Worm (Caenorhabditis elegans) whole organism, young adult: Measurements from ENCODE around the gene col-135.
A peak's percentile ranks its signal among the peaks of the same experiment; 100 is the strongest.

Experiments used
- B0035.1 ChIP-seq: sonication (generic microtip); optimal IDR thresholded peaks from 2 replicates; lab custom pipeline; 2016; ENCODE audit warnings: missing genetic modification characterization, mild to moderate bottlenecking, missing compliant biosample characterization, missing genotype, missing genetic modification reagents
- B0261.1 ChIP-seq: sonication (generic microtip); optimal IDR thresholded peaks from 2 replicates; lab custom pipeline; 2016; ENCODE audit warnings: mild to moderate bottlenecking, missing genetic modification characterization, moderate library complexity, missing compliant biosample characterization
- C06A6.2 ChIP-seq: fragments of 200-800 bp; sonication (Bioruptor generic); conservative IDR thresholded peaks from 2 replicates; pipeline ENCODE4 v1.3.6; 2022; ENCODE audit warnings: missing genetic modification characterization, missing compliant biosample characterization
- D2030.7 ChIP-seq: fragments of 200-800 bp; sonication (Bioruptor generic); IDR thresholded peaks from 2 replicates; pipeline ENCODE4 v1.3.6; 2022; ENCODE audit warnings: missing genetic modification reagents, missing genetic modification characterization, missing compliant biosample characterization
- F23B12.7 ChIP-seq: sonication (generic microtip); optimal IDR thresholded peaks from 2 replicates; lab custom pipeline; 2017; ENCODE audit warnings: missing genetic modification characterization, mild to moderate bottlenecking, missing compliant biosample characterization, antibody characterized with exemption, moderate library complexity; ENCODE audit not compliant: insufficient read depth
- F57A8.1 ChIP-seq: fragments of 200-800 bp; sonication (Bioruptor generic); optimal IDR thresholded peaks from 2 replicates; lab custom pipeline; 2018; ENCODE audit warnings: mild to moderate bottlenecking, missing genetic modification characterization, moderate library complexity, missing compliant biosample characterization
- F57C9.4 ChIP-seq: sonication (generic microtip); optimal IDR thresholded peaks from 2 replicates; lab custom pipeline; 2017; ENCODE audit warnings: mild to moderate bottlenecking, missing genetic modification characterization, missing compliant biosample characterization
- T07F8.4 ChIP-seq: sonication (generic microtip); optimal IDR thresholded peaks from 2 replicates; lab custom pipeline; 2016; ENCODE audit warnings: mild to moderate bottlenecking, missing genetic modification characterization, moderate library complexity, missing compliant biosample characterization
- T26A5.8 ChIP-seq: sonication (generic microtip); optimal IDR thresholded peaks from 2 replicates; lab custom pipeline; 2016; ENCODE audit warnings: missing genetic modification characterization, missing compliant biosample characterization
- aptf-2 ChIP-seq: fragments of 200-800 bp; sonication (Bioruptor generic); conservative IDR thresholded peaks from 2 replicates; pipeline ENCODE4 v1.3.6; 2022; ENCODE audit warnings: missing genetic modification reagents, missing genetic modification characterization, missing compliant biosample characterization
- attf-6 ChIP-seq: fragments of 200-800 bp; sonication (Bioruptor generic); IDR thresholded peaks from 2 replicates; pipeline ENCODE4 v1.3.6; 2022; ENCODE audit warnings: missing genetic modification reagents, missing genetic modification characterization, missing compliant biosample characterization
- ccch-3 ChIP-seq: fragments of 200-800 bp; sonication (Bioruptor generic); optimal IDR thresholded peaks from 2 replicates; lab custom pipeline; 2018; ENCODE audit warnings: mild to moderate bottlenecking, missing genetic modification characterization, missing compliant biosample characterization
- ceh-27 ChIP-seq: fragments of 200-800 bp; sonication (Bioruptor generic); optimal IDR thresholded peaks from 2 replicates; lab custom pipeline; 2018; ENCODE audit warnings: mild to moderate bottlenecking, missing genetic modification characterization, moderate library complexity, missing compliant biosample characterization
- ceh-58 ChIP-seq: fragments of 200-800 bp; sonication (Bioruptor generic); IDR thresholded peaks from 2 replicates; pipeline ENCODE4 v1.3.6; 2022; ENCODE audit warnings: missing genetic modification characterization, missing compliant biosample characterization
- die-1 ChIP-seq: sonication (generic microtip); optimal IDR thresholded peaks from 2 replicates; lab custom pipeline; 2016; ENCODE audit warnings: missing genotype, mild to moderate bottlenecking, missing genetic modification characterization, missing compliant biosample characterization
- dpff-1 ChIP-seq: sonication (generic microtip); optimal IDR thresholded peaks from 2 replicates; lab custom pipeline; 2017; ENCODE audit warnings: mild to moderate bottlenecking, missing genetic modification characterization, missing compliant biosample characterization
- dpl-1 ChIP-seq: fragments of 150-350 bp; optimal IDR thresholded peaks from 2 replicates; lab custom pipeline; 2014; ENCODE audit warnings: missing biosample characterization, missing genetic modification reagents, missing genetic modification characterization
- fkh-3 ChIP-seq: sonication (generic microtip); optimal IDR thresholded peaks from 2 replicates; lab custom pipeline; 2016; ENCODE audit warnings: mild to moderate bottlenecking, missing genetic modification characterization, missing compliant biosample characterization
- hlh-12 ChIP-seq: sonication (generic microtip); optimal IDR thresholded peaks from 2 replicates; lab custom pipeline; 2016; ENCODE audit warnings: missing genetic modification characterization, missing compliant biosample characterization
- hmg-1.2 ChIP-seq: fragments of 200-800 bp; sonication (Bioruptor generic); IDR thresholded peaks from 2 replicates; pipeline ENCODE4 v1.3.6; 2022; ENCODE audit warnings: missing genetic modification reagents, missing genetic modification characterization, missing compliant biosample characterization
- lin-26 ChIP-seq: fragments of 200-800 bp; sonication (Bioruptor generic); IDR thresholded peaks from 2 replicates; pipeline ENCODE4 v1.3.6; 2022; ENCODE audit warnings: missing genetic modification reagents, missing genetic modification characterization, missing compliant biosample characterization
- mes-4 ChIP-seq: sonication (generic microtip); optimal IDR thresholded peaks from 2 replicates; lab custom pipeline; 2016; ENCODE audit warnings: missing genotype, missing genetic modification characterization, missing compliant biosample characterization
- rpc-1 ChIP-seq, 2 experiments: fragments of 150-350 bp in 1 of 2; sonication (generic microtip) in 1 of 2; optimal IDR thresholded peaks; 2 replicates each; lab custom pipeline; 2014 to 2018; ENCODE audit warnings: missing biosample characterization in 1 of 2, missing genetic modification characterization in 1 of 2, missing genetic modification reagents in 1 of 2, missing genotype in 1 of 2
- snpc-1.1 ChIP-seq: sonication (generic microtip); optimal IDR thresholded peaks from 2 replicates; lab custom pipeline; 2017; ENCODE audit warnings: missing genetic modification characterization, mild to moderate bottlenecking, missing compliant biosample characterization, antibody characterized with exemption, moderate library complexity, missing genotype, missing genetic modification reagents; ENCODE audit not compliant: insufficient read depth
- snpc-4 ChIP-seq, 5 experiments: fragments of 150-350 bp in 1 of 5; sonication (generic microtip) in 4 of 5; optimal IDR thresholded peaks; 2 replicates each; lab custom pipeline; 2014 to 2018; ENCODE audit warnings: missing genetic modification characterization in 5 of 5, missing biosample characterization in 3 of 5, antibody characterized with exemption in 2 of 5, mild to moderate bottlenecking in 2 of 5, missing compliant biosample characterization in 2 of 5, missing genotype in 2 of 5, moderate library complexity in 2 of 5, missing genetic modification reagents in 1 of 5
- sptf-2 ChIP-seq: fragments of 200-800 bp; sonication (Bioruptor generic); optimal IDR thresholded peaks from 2 replicates; lab custom pipeline; 2018; ENCODE audit warnings: mild to moderate bottlenecking, missing genetic modification characterization, missing compliant biosample characterization
- tbp1 ChIP-seq: fragments of 200-800 bp; sonication (Bioruptor generic); optimal IDR thresholded peaks from 2 replicates; lab custom pipeline; 2018; ENCODE audit warnings: mild to moderate bottlenecking, missing genetic modification characterization, missing compliant biosample characterization
- tbx-9 ChIP-seq: sonication (generic microtip); optimal IDR thresholded peaks from 2 replicates; lab custom pipeline; 2016; ENCODE audit warnings: borderline replicate concordance, missing genetic modification characterization, inconsistent platforms, missing compliant biosample characterization
- ztf-18 ChIP-seq: sonication (generic microtip); optimal IDR thresholded peaks from 2 replicates; lab custom pipeline; 2016; ENCODE audit warnings: missing genotype, mild to moderate bottlenecking, missing genetic modification characterization, missing compliant biosample characterization

The col-135 gene

DNA sequence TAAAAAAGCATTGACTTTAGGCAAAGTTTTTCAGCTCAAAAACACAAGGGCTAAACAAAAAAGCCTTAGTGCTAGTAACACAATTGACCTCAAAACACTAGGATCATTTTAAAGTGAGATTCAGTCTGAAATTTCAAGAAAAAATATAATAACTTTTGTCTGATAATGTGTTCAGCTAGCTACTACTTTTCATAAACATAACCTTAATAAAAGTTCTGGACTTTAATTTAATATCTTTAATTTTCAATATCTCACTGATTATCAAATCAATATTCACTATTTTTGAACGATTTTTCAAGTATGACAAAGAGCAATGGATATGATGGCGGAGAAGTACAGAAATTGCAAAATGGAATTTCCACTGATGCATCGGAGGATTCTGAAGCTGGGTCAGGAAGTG lies 17.3 kb downstream of the col-135 start, which contains the start of gene M199.135:
Gene M199.135 (plus strand): TSS at position 301 of the 400 bp plus-strand sequence.
- TF ChIP-seq ztf-18 (tag; lab: Kevin White, UChicago) (no peak), ccch-3 (GFP tag; lab: Kevin White, UChicago) (no peak), B0261.1 (tag; lab: Kevin White, UChicago) (no peak), hlh-12 (tag; lab: Kevin White, UChicago) (no peak)

DNA sequence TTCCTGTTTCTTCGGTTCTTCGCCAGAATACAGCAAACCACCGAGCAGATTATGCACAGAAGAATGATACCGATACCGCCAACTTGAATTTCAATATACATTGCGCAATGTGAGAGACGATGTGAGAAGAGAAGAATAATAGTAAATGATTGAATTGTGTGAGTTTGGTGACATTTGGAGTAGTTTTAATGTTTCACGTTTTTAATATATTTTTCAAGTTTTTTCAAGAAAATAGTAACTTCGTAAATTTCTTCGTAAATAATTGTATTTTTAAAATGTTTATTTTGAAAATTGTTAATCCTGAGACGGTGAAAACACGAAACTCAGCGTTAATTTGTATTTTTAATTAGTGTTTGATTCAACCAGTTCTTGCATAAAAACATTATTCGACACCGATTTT lies 18.5 kb downstream of the col-135 start, which contains the start of gene M199.134:
Gene M199.134 (minus strand): TSS at position 101 of the 400 bp plus-strand sequence.
- no peak for TF ChIP-seq mes-4 (tag; lab: Kevin White, UChicago)
- no peak for TF ChIP-seq snpc-1.1 (tag; lab: Kevin White, UChicago)
- no peak for TF ChIP-seq lin-26 (GFP tag; lab: Robert Waterston, UW)
- TF ChIP-seq ceh-58 (GFP tag; lab: Robert Waterston, UW): no peak
- TF ChIP-seq tbx-9: no peak
- TF ChIP-seq ztf-18 (tag; lab: Kevin White, UChicago): no peak
- TF ChIP-seq die-1: no peak
- TF ChIP-seq aptf-2 (GFP tag; lab: Robert Waterston, UW): no peak
- no peak for TF ChIP-seq F57A8.1 (GFP tag; lab: Kevin White, UChicago)

DNA sequence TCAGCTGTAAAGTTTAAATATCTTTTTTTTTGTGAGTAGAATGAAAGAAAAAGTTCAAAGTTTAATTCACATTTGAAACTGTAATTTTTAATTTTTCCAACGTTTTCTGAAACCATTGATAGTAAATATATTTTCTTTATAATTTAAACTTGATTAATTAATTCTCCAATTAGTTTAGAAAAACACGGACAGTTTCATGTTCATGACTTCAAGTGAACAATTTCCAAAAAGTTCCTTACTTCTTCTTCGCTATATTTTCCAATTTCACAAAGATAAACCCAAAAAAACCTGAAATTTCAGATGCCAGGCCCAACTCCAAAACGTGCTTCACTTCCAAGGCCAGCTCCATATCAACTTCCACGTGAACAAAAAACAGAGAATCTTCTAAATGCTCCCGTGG lies 23.1 kb downstream of the col-135 start, which contains the start of gene M199.2:
Gene M199.2 (plus strand): TSS at position 301 of the 400 bp plus-strand sequence.
- TF ChIP-seq ceh-27 (GFP tag; lab: Kevin White, UChicago) (no peak), T26A5.8 (no peak)

DNA sequence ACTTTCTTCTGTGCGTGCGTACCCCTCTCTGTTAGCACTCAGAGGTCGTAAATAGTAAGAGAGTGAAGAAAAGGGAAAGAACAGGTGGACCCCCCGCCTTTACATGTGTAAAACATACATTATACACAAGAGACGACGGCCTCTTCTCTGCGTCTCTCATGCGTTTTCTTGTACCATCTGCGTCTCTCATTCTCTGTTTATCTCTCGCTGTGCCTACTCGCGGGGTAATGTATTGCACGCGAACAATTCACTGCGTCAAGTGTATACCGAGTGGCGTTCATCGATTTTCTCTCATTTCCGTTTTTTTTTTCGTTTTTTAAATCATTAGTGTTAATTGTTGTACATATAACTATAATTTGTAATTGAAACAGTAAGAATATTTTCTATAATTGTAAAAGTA lies 24.4 kb downstream of the col-135 start:
- TF ChIP-seq hmg-1.2 (GFP tag; lab: Robert Waterston, UW) (peak; percentile 90), T07F8.4 (tag; lab: Kevin White, UChicago) (no peak), C06A6.2 (GFP tag; lab: Robert Waterston, UW) (no peak), snpc-4 (GFP tag; optimal IDR thresholded peaks at IDR 0.05; lab: Kevin White, UChicago) (peak; percentile 17), snpc-4 (tag; optimal IDR thresholded peaks at IDR 0.05; lab: Kevin White, UChicago) (peak in 3 of 4 experiments; percentile 46 to 87 (median 66)), attf-6 (GFP tag; lab: Robert Waterston, UW) (peak; percentile 80), dpl-1 (GFP tag; lab: Kevin White, UChicago) (no peak), D2030.7 (no peak), B0035.1 (tag; lab: Kevin White, UChicago) (no peak), B0261.1 (tag; lab: Kevin White, UChicago) (no peak), F23B12.7 (tag; lab: Kevin White, UChicago) (no peak), sptf-2 (GFP tag; lab: Kevin White, UChicago) (no peak), F57C9.4 (tag; lab: Kevin White, UChicago) (no peak), tbp1 (GFP tag; lab: Kevin White, UChicago) (peak; percentile 21), fkh-3 (no peak), ccch-3 (GFP tag; lab: Kevin White, UChicago) (no peak), tbx-9 (no peak), rpc-1 (optimal IDR thresholded peaks at IDR 0.05; lab: Kevin White, UChicago) (no peak), rpc-1 (tag; optimal IDR thresholded peaks at IDR 0.05; lab: Kevin White, UChicago) (no peak)

DNA sequence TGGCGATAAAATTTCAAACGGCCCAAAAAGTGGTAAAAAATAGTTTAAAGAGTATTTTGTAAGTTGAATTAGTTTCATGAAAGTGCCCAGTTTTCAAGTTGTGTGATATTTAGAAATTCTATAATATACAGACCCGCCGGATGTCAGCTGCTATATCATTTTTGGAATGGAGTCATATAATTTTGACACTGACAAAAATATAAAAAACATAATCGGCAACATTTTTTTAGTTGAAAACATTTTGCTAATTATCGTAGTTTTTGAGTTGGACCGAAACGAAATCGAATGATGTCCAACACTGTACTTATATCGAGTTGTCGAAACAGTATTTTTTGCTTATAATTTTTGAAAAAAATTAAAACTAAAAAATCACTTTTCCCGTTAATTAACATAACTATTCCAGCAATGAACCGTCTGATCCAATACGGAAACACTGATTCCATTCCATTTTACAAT lies 28.3 kb downstream of the col-135 start, which contains the start of gene srt-44:
Gene srt-44 (plus strand): TSS at position 406 of the 456 bp plus-strand sequence.
- TF ChIP-seq snpc-4 (GFP tag; optimal IDR thresholded peaks at IDR 0.05; lab: Kevin White, UChicago): no peak
- peak in 1 of 4 experiments; percentile 50 for TF ChIP-seq snpc-4 (tag; optimal IDR thresholded peaks at IDR 0.05; lab: Kevin White, UChicago)
- TF ChIP-seq dpff-1: no peak
